Worm (Caenorhabditis elegans) whole organism, late embryonic: Measurements from ENCODE around the gene Y110A2AL.7.

Source experiments
- C08G9.2 ChIP-seq: sonication (generic microtip); optimal IDR thresholded peaks from 2 replicates; lab custom pipeline; 2016; ENCODE audit warnings: mild to moderate bottlenecking, missing genetic modification characterization, moderate library complexity, missing compliant biosample characterization
- F13H6.1 ChIP-seq: sonication (generic microtip); optimal IDR thresholded peaks from 2 replicates; lab custom pipeline; 2016; ENCODE audit warnings: missing genetic modification characterization, missing compliant biosample characterization
- K02D7.2 ChIP-seq: sonication (generic microtip); optimal IDR thresholded peaks from 2 replicates; lab custom pipeline; 2017; ENCODE audit warnings: mild to moderate bottlenecking, missing genetic modification characterization, missing compliant biosample characterization
- T23F11.4 ChIP-seq: fragments of 200-800 bp; sonication (Bioruptor generic); optimal IDR thresholded peaks from 2 replicates; lab custom pipeline; 2018; ENCODE audit warnings: mild to moderate bottlenecking, missing genetic modification characterization, missing compliant biosample characterization
- Y22D7AL.16 ChIP-seq: sonication (generic microtip); optimal IDR thresholded peaks from 2 replicates; lab custom pipeline; 2016; ENCODE audit warnings: missing genetic modification characterization, missing compliant biosample characterization
- ahr-1 ChIP-seq: sonication (generic microtip); optimal IDR thresholded peaks from 2 replicates; lab custom pipeline; 2016; ENCODE audit warnings: missing genetic modification characterization, missing compliant biosample characterization
- ama-1 ChIP-seq: fragments of 150-350 bp; optimal IDR thresholded peaks from 2 replicates; lab custom pipeline; 2014
- ceh-14 ChIP-seq: sonication (generic microtip); optimal IDR thresholded peaks from 2 replicates; lab custom pipeline; 2016; ENCODE audit warnings: missing genotype, missing genetic modification characterization, missing compliant biosample characterization
- ceh-18 ChIP-seq: sonication (generic microtip); optimal IDR thresholded peaks from 2 replicates; lab custom pipeline; 2016; ENCODE audit warnings: missing genetic modification characterization, missing compliant biosample characterization
- ceh-19 ChIP-seq: fragments of 200-800 bp; sonication (Bioruptor generic); optimal IDR thresholded peaks from 2 replicates; lab custom pipeline; 2018; ENCODE audit warnings: mild to moderate bottlenecking, missing genetic modification characterization, missing compliant biosample characterization
- ceh-2 ChIP-seq: sonication (generic microtip); optimal IDR thresholded peaks from 2 replicates; lab custom pipeline; 2016; ENCODE audit warnings: missing genotype, missing genetic modification characterization, missing compliant biosample characterization
- ceh-31 ChIP-seq: sonication (generic microtip); optimal IDR thresholded peaks from 2 replicates; lab custom pipeline; 2016; ENCODE audit warnings: missing genetic modification characterization, missing compliant biosample characterization
- ceh-34 ChIP-seq: sonication (generic microtip); optimal IDR thresholded peaks from 2 replicates; lab custom pipeline; 2016; ENCODE audit warnings: mild to moderate bottlenecking, missing genetic modification characterization, missing compliant biosample characterization
- ceh-45 ChIP-seq: fragments of 200-800 bp; sonication (Bioruptor generic); IDR thresholded peaks from 2 replicates; pipeline ENCODE4 v1.3.6; 2022; ENCODE audit warnings: missing genetic modification reagents, missing genetic modification characterization, missing compliant biosample characterization
- ceh-9 ChIP-seq: sonication (generic microtip); optimal IDR thresholded peaks from 2 replicates; lab custom pipeline; 2016; ENCODE audit warnings: mild to moderate bottlenecking, missing genetic modification characterization, inconsistent platforms, missing compliant biosample characterization
- che-1 ChIP-seq: sonication (generic microtip); optimal IDR thresholded peaks from 2 replicates; lab custom pipeline; 2016; ENCODE audit warnings: mild to moderate bottlenecking, missing genetic modification characterization, missing compliant biosample characterization
- elt-2 ChIP-seq: sonication (generic microtip); optimal IDR thresholded peaks from 2 replicates; lab custom pipeline; 2016; ENCODE audit warnings: missing genetic modification reagents, missing genetic modification characterization, missing compliant biosample characterization
- elt-4 ChIP-seq: sonication (generic microtip); optimal IDR thresholded peaks from 2 replicates; lab custom pipeline; 2016; ENCODE audit warnings: missing genetic modification characterization, missing compliant biosample characterization
- ets-4 ChIP-seq: sonication (generic microtip); optimal IDR thresholded peaks from 2 replicates; lab custom pipeline; 2016; ENCODE audit warnings: missing genetic modification characterization, missing compliant biosample characterization
- eyg-1 ChIP-seq: sonication (generic microtip); optimal IDR thresholded peaks from 2 replicates; lab custom pipeline; 2016; ENCODE audit warnings: missing genotype, missing genetic modification characterization, missing compliant biosample characterization
- fax-1 ChIP-seq: sonication (generic microtip); optimal IDR thresholded peaks from 2 replicates; lab custom pipeline; 2016; ENCODE audit warnings: missing genotype, missing genetic modification characterization, missing compliant biosample characterization
- fkh-6 ChIP-seq: sonication (generic microtip); optimal IDR thresholded peaks from 2 replicates; lab custom pipeline; 2016; ENCODE audit warnings: missing genetic modification characterization, missing compliant biosample characterization
- hlh-13 ChIP-seq: fragments of 200-800 bp; sonication (Bioruptor generic); optimal IDR thresholded peaks from 2 replicates; lab custom pipeline; 2018; ENCODE audit warnings: mild to moderate bottlenecking, missing genetic modification characterization, missing compliant biosample characterization
- hlh-15 ChIP-seq: sonication (generic microtip); optimal IDR thresholded peaks from 2 replicates; lab custom pipeline; 2016; ENCODE audit warnings: missing genetic modification characterization, missing compliant biosample characterization
- hlh-6 ChIP-seq: sonication (generic microtip); optimal IDR thresholded peaks from 2 replicates; lab custom pipeline; 2016; ENCODE audit warnings: missing genotype, missing genetic modification characterization, missing compliant biosample characterization
- hlh-8 ChIP-seq: sonication (generic microtip); optimal IDR thresholded peaks from 2 replicates; lab custom pipeline; 2016; ENCODE audit warnings: missing genotype, missing genetic modification characterization, missing compliant biosample characterization
- lim-6 ChIP-seq: sonication (generic microtip); optimal IDR thresholded peaks from 2 replicates; lab custom pipeline; 2016; ENCODE audit warnings: missing genetic modification characterization, missing compliant biosample characterization
- lin-11 ChIP-seq: fragments of 200-800 bp; sonication (Bioruptor generic); optimal IDR thresholded peaks from 2 replicates; lab custom pipeline; 2018; ENCODE audit warnings: mild to moderate bottlenecking, missing genetic modification characterization, missing compliant biosample characterization
- madf-2 ChIP-seq: sonication (generic microtip); optimal IDR thresholded peaks from 2 replicates; lab custom pipeline; 2017; ENCODE audit warnings: missing genetic modification characterization, missing compliant biosample characterization
- mec-3 ChIP-seq: sonication (generic microtip); optimal IDR thresholded peaks from 2 replicates; lab custom pipeline; 2016; ENCODE audit warnings: borderline replicate concordance, missing genetic modification characterization, missing compliant biosample characterization
- nfya-1 ChIP-seq: sonication (generic microtip); optimal IDR thresholded peaks from 2 replicates; lab custom pipeline; 2017; ENCODE audit warnings: missing genetic modification characterization, mild to moderate bottlenecking, missing compliant biosample characterization, antibody characterized with exemption, moderate library complexity
- odd-2 ChIP-seq: sonication (generic microtip); optimal IDR thresholded peaks from 2 replicates; lab custom pipeline; 2017; ENCODE audit warnings: antibody characterized with exemption, mild to moderate bottlenecking, missing genetic modification characterization, missing compliant biosample characterization
- pag-3 ChIP-seq: sonication (generic microtip); optimal IDR thresholded peaks from 2 replicates; lab custom pipeline; 2016; ENCODE audit warnings: missing compliant biosample characterization, missing genetic modification characterization, borderline replicate concordance
- pha-4 ChIP-seq: fragments of 150-350 bp; optimal IDR thresholded peaks from 2 replicates; lab custom pipeline; 2018; ENCODE audit warnings: missing biosample characterization, missing genetic modification reagents, missing genetic modification characterization
- pros-1 ChIP-seq: fragments of 150-350 bp; optimal IDR thresholded peaks from 2 replicates; lab custom pipeline; 2014; ENCODE audit warnings: missing biosample characterization, missing genetic modification reagents, missing genetic modification characterization
- ref-2 ChIP-seq: sonication (generic microtip); optimal IDR thresholded peaks from 2 replicates; lab custom pipeline; 2016; ENCODE audit warnings: missing genetic modification characterization, missing compliant biosample characterization
- rnt-1 ChIP-seq: sonication (generic microtip); optimal IDR thresholded peaks from 2 replicates; lab custom pipeline; 2016; ENCODE audit warnings: missing genetic modification characterization, missing compliant biosample characterization
- sdc-2 ChIP-seq: sonication (generic microtip); optimal IDR thresholded peaks from 2 replicates; lab custom pipeline; 2016; ENCODE audit warnings: missing genotype, missing genetic modification characterization, missing compliant biosample characterization
- sox-2 ChIP-seq: fragments of 200-800 bp; sonication (Bioruptor generic); IDR thresholded peaks from 2 replicates; pipeline ENCODE4 v1.3.6; 2022; ENCODE audit warnings: missing genetic modification reagents, missing genetic modification characterization, missing compliant biosample characterization
- sox-4 ChIP-seq: sonication (generic microtip); optimal IDR thresholded peaks from 2 replicates; lab custom pipeline; 2017; ENCODE audit warnings: mild to moderate bottlenecking, missing genetic modification characterization, inconsistent platforms, missing compliant biosample characterization
- syd-9 ChIP-seq: sonication (generic microtip); optimal IDR thresholded peaks from 2 replicates; lab custom pipeline; 2016; ENCODE audit warnings: mild to moderate bottlenecking, missing genetic modification characterization, moderate library complexity, missing compliant biosample characterization
- tbx-2 ChIP-seq: sonication (generic microtip); optimal IDR thresholded peaks from 2 replicates; lab custom pipeline; 2016; ENCODE audit warnings: missing genetic modification characterization, missing compliant biosample characterization
- tbx-7 ChIP-seq: sonication (generic microtip); optimal IDR thresholded peaks from 2 replicates; lab custom pipeline; 2016; ENCODE audit warnings: missing genotype, missing genetic modification characterization, missing compliant biosample characterization
- ttx-3 ChIP-seq: sonication (generic microtip); optimal IDR thresholded peaks from 2 replicates; lab custom pipeline; 2016; ENCODE audit warnings: missing genetic modification reagents, missing genetic modification characterization, missing compliant biosample characterization
- unc-3 ChIP-seq, 2 experiments: fragments of 200-800 bp in 1 of 2; sonication (Bioruptor generic) in 1 of 2; sonication (generic microtip) in 1 of 2; conservative IDR thresholded peaks in 1 of 2; optimal IDR thresholded peaks in 1 of 2; 2 replicates each; pipeline versions ENCODE4 v1.3.6 to Lab custom; 2016 to 2022; ENCODE audit warnings: missing compliant biosample characterization in 2 of 2, missing genetic modification characterization in 2 of 2, missing genetic modification reagents in 1 of 2
- unc-42 ChIP-seq: sonication (generic microtip); optimal IDR thresholded peaks from 2 replicates; lab custom pipeline; 2016; ENCODE audit warnings: missing genotype, missing genetic modification characterization, missing compliant biosample characterization
- unc-55 ChIP-seq: sonication (generic microtip); optimal IDR thresholded peaks from 2 replicates; lab custom pipeline; 2017; ENCODE audit warnings: missing biosample characterization, missing genetic modification reagents, missing genetic modification characterization
- unc-86 ChIP-seq: sonication (generic microtip); optimal IDR thresholded peaks from 2 replicates; lab custom pipeline; 2016; ENCODE audit warnings: missing genetic modification characterization, missing compliant biosample characterization

Y110A2AL.7 gene

ce11 chrII:2843088-2843487 is at the start of gene Y110A2AL.7:
Y110A2AL.7 (minus strand) TSS chrII:2843188.
- TF ChIP-seq pros-1: no peak
- TF ChIP-seq rnt-1: no peak
- no peak for TF ChIP-seq ceh-2 (tag; lab: Kevin White, UChicago)
- TF ChIP-seq hlh-15 (tag; lab: Kevin White, UChicago): no peak
- TF ChIP-seq T23F11.4 (GFP tag; lab: Kevin White, UChicago): no peak
- no peak for TF ChIP-seq unc-3 (GFP tag; conservative IDR thresholded peaks at IDR 0.05; lab: Robert Waterston, UW)
- TF ChIP-seq unc-3 (tag; optimal IDR thresholded peaks at IDR 0.05; lab: Kevin White, UChicago): no peak
- TF ChIP-seq ceh-18 (tag; lab: Kevin White, UChicago): no peak
- TF ChIP-seq sox-4 (tag; lab: Kevin White, UChicago): no peak
- TF ChIP-seq hlh-13: no peak
- no peak for TF ChIP-seq ceh-9 (tag; lab: Kevin White, UChicago)
- TF ChIP-seq unc-55 (GFP tag; lab: Kevin White, UChicago): no peak
- no peak for TF ChIP-seq lin-11 (tag; lab: Kevin White, UChicago)
- TF ChIP-seq ref-2 (tag; lab: Kevin White, UChicago): no peak
- no peak for TF ChIP-seq pag-3 (tag; lab: Kevin White, UChicago)
- TF ChIP-seq ama-1 (lab: Kevin White, UChicago): no peak

DNA sequence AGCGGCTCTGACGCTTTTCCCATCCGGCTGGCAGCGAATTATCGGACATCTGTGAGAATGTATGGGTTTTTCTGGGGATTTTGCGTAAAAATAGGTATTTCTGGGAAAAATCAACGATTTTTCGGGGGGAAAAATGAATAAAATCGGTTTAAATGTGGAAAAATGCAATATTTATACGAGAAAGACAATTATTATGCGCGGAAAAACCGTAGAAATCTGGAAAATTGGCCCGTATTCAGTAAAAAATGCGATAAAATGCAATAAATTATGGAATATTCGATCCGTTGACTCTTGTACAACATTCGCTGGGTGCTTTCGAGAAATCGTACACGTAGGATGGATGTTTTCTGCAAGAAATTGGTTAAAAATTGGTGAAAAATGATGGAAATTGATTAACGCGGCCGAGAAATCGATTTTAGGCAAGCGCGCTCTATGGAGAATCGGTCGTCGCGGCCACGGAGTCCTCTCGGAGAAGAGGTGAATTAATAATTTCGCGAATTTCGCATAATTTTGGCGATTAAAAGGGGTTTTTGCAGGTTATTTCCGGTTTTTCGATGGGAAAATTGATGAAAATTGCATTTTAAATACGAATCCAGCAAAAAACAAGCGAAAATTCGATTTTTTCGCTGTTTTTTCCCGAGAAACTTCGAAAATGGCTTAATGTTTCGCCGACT is 46.1 kb upstream of the Y110A2AL.7 start, which contains the start of gene pinn-1:
Gene pinn-1, minus strand, starts transcription at position 51 of the 674 bp plus-strand sequence.
- TF ChIP-seq elt-2 (tag; lab: Kevin White, UChicago): peak; percentile 57
- TF ChIP-seq odd-2 (tag; lab: Kevin White, UChicago): no peak
- peak; percentile 94 for TF ChIP-seq tbx-7 (tag; lab: Kevin White, UChicago)
- no peak for TF ChIP-seq elt-4 (tag; lab: Kevin White, UChicago)
- peak; percentile 24 for TF ChIP-seq Y22D7AL.16 (tag; lab: Kevin White, UChicago)
- peak; percentile 92 for TF ChIP-seq lim-6 (tag; lab: Kevin White, UChicago)
- no peak for TF ChIP-seq ttx-3 (tag; lab: Kevin White, UChicago)
- no peak for TF ChIP-seq sdc-2 (tag; lab: Kevin White, UChicago)
- peak; percentile 86 for TF ChIP-seq tbx-2 (tag; lab: Kevin White, UChicago)
- TF ChIP-seq madf-2: peak; percentile 53
- TF ChIP-seq ahr-1: peak; percentile 13
- TF ChIP-seq fkh-6 (tag; lab: Kevin White, UChicago): no peak
- TF ChIP-seq C08G9.2 (tag; lab: Kevin White, UChicago): peak; percentile 99
- TF ChIP-seq unc-42 (tag; lab: Kevin White, UChicago): peak; percentile 70
- no peak for TF ChIP-seq pha-4 (tag; lab: Kevin White, UChicago)
- TF ChIP-seq syd-9 (tag; lab: Kevin White, UChicago): no peak
- TF ChIP-seq hlh-8 (tag; lab: Kevin White, UChicago): peak; percentile 79
- TF ChIP-seq rnt-1: peak; percentile 92
- TF ChIP-seq sox-2 (GFP tag; lab: Robert Waterston, UW): no peak
- peak; percentile 99 for TF ChIP-seq ceh-31
- no peak for TF ChIP-seq ceh-19 (GFP tag; lab: Kevin White, UChicago)
- TF ChIP-seq eyg-1 (tag; lab: Kevin White, UChicago): peak; percentile 47
- peak; percentile 65 for TF ChIP-seq unc-3 (GFP tag; conservative IDR thresholded peaks at IDR 0.05; lab: Robert Waterston, UW)
- TF ChIP-seq unc-3 (tag; optimal IDR thresholded peaks at IDR 0.05; lab: Kevin White, UChicago): no peak
- TF ChIP-seq ref-2 (tag; lab: Kevin White, UChicago): peak; percentile 72
- TF ChIP-seq fax-1 (tag; lab: Kevin White, UChicago): peak; percentile 44
- peak; percentile 57 for TF ChIP-seq ceh-18 (tag; lab: Kevin White, UChicago)
- no peak for TF ChIP-seq ceh-45
- peak; percentile 96 for TF ChIP-seq ceh-2 (tag; lab: Kevin White, UChicago)
- TF ChIP-seq hlh-6 (tag; lab: Kevin White, UChicago): peak; percentile 68
- TF ChIP-seq ama-1 (lab: Kevin White, UChicago): no peak
- TF ChIP-seq mec-3: peak; percentile 68
- peak; percentile 45 for TF ChIP-seq pros-1
- peak; percentile 13 for TF ChIP-seq unc-86 (tag; lab: Kevin White, UChicago)
- TF ChIP-seq K02D7.2: no peak
- TF ChIP-seq nfya-1 (tag; lab: Kevin White, UChicago): peak; percentile 41
- TF ChIP-seq F13H6.1 (tag; lab: Kevin White, UChicago): peak; percentile 56
- peak; percentile 46 for TF ChIP-seq ceh-34
- TF ChIP-seq ceh-14: peak; percentile 84
- TF ChIP-seq ets-4 (tag; lab: Kevin White, UChicago): peak; percentile 98
- TF ChIP-seq che-1: peak; percentile 8
- TF ChIP-seq unc-55 (GFP tag; lab: Kevin White, UChicago): peak; percentile 19
